Fruit fly (Drosophila melanogaster): Measurements from ENCODE around the gene CG2003.

DNA sequence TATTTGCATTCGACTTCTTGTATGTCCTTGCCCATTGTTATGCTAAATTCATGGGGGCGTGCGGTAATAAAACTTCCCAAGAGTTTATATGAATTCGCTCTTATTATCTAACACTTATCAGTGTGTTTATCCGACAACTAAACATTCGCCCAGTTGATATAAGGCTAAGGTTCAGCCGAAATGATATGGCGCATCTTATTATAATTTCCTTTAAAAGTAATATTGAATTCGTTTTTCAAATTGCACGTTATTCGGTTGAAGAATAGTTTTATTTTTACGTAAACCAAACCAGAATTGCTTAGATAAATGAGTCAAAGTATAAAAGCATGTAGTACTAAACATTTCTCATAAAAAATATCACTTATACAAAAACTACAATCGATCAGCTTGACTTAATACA lies 60.1 kb downstream of the CG2003 start, which contains the start of gene Pos:
- TF ChIP-seq usp (GFP tag; optimal IDR thresholded peaks at IDR 0.05) = no peak
- no peak for TF ChIP-seq psq (optimal IDR thresholded peaks at IDR 0.05)
- TF ChIP-seq CG8478 (optimal IDR thresholded peaks at IDR 0.05) = no peak
- no peak for TF ChIP-seq pan (optimal IDR thresholded peaks at IDR 0.05)

All from whole organism.